Worm (Caenorhabditis elegans) whole organism, midembryonic: Measurements from ENCODE around the gene ZC374.2.

Experiments
- cog-1 ChIP-seq: sonication (generic microtip); optimal IDR thresholded peaks from 2 replicates; lab custom pipeline; 2016; ENCODE audit warnings: missing genetic modification characterization, missing compliant biosample characterization
- flt-1 ChIP-seq: fragments of 200-800 bp; sonication (Bioruptor generic); IDR thresholded peaks from 2 replicates; pipeline ENCODE4 v1.3.6; 2022; ENCODE audit warnings: missing genetic modification characterization, missing compliant biosample characterization

- no peak for TF ChIP-seq flt-1
- TF ChIP-seq cog-1 (tag; lab: Kevin White, UChicago) = no peak
Observed at ce11 chrX:10074988-10075387, 27.8 kb upstream of the ZC374.2 start, which contains the start of gene dao-4.
